Worm (Caenorhabditis elegans) whole organism, young adult: ENCODE data around the gene cht-2.

Experiments used
- B0019.2 ChIP-seq: fragments of 200-800 bp; sonication (Bioruptor generic); conservative IDR thresholded peaks from 2 replicates; pipeline ENCODE4 v1.3.6; 2022; ENCODE audit warnings: missing genetic modification reagents, missing genetic modification characterization, missing compliant biosample characterization
- D2030.7 ChIP-seq: fragments of 200-800 bp; sonication (Bioruptor generic); IDR thresholded peaks from 2 replicates; pipeline ENCODE4 v1.3.6; 2022; ENCODE audit warnings: missing genetic modification reagents, missing genetic modification characterization, missing compliant biosample characterization
- F10E7.11 ChIP-seq: sonication (generic microtip); optimal IDR thresholded peaks from 2 replicates; lab custom pipeline; 2017; ENCODE audit warnings: mild to moderate bottlenecking, missing genetic modification characterization, moderate library complexity, missing compliant biosample characterization
- F22D6.2 ChIP-seq: sonication (generic microtip); optimal IDR thresholded peaks from 2 replicates; lab custom pipeline; 2016; ENCODE audit warnings: mild to moderate bottlenecking, missing genetic modification characterization, missing compliant biosample characterization
- F57A8.1 ChIP-seq: fragments of 200-800 bp; sonication (Bioruptor generic); optimal IDR thresholded peaks from 2 replicates; lab custom pipeline; 2018; ENCODE audit warnings: mild to moderate bottlenecking, missing genetic modification characterization, moderate library complexity, missing compliant biosample characterization
- T26A5.8 ChIP-seq: sonication (generic microtip); optimal IDR thresholded peaks from 2 replicates; lab custom pipeline; 2016; ENCODE audit warnings: missing genetic modification characterization, missing compliant biosample characterization
- Y53G8AR.9 ChIP-seq: fragments of 200-800 bp; sonication (Bioruptor generic); conservative IDR thresholded peaks from 2 replicates; pipeline ENCODE4 v1.3.6; 2022; ENCODE audit warnings: missing genetic modification reagents, missing genetic modification characterization, missing compliant biosample characterization
- Y56A3A.18 ChIP-seq: fragments of 200-800 bp; sonication (Bioruptor generic); IDR thresholded peaks from 2 replicates; pipeline ENCODE4 v1.3.6; 2022; ENCODE audit warnings: missing genetic modification reagents, missing genetic modification characterization, missing compliant biosample characterization
- Y67H2A.10 ChIP-seq: fragments of 200-800 bp; sonication (Bioruptor generic); conservative IDR thresholded peaks from 2 replicates; pipeline ENCODE4 v1.3.6; 2022; ENCODE audit warnings: missing genetic modification reagents, missing genetic modification characterization, missing compliant biosample characterization
- Y95B8A.8 ChIP-seq: fragments of 200-800 bp; sonication (Bioruptor generic); IDR thresholded peaks from 2 replicates; pipeline ENCODE4 v1.3.6; 2022; ENCODE audit warnings: missing genetic modification reagents, missing genetic modification characterization, missing compliant biosample characterization
- ZK185.1 ChIP-seq: sonication (generic microtip); optimal IDR thresholded peaks from 2 replicates; lab custom pipeline; 2016; ENCODE audit warnings: mild to moderate bottlenecking, missing genetic modification characterization, missing compliant biosample characterization; ENCODE audit not compliant: poor library complexity, severe bottlenecking
- atf-7 ChIP-seq: sonication (generic microtip); optimal IDR thresholded peaks from 2 replicates; lab custom pipeline; 2017; ENCODE audit warnings: mild to moderate bottlenecking, missing genetic modification characterization, missing compliant biosample characterization
- cebp-2 ChIP-seq: fragments of 200-800 bp; sonication (Bioruptor generic); IDR thresholded peaks from 2 replicates; pipeline ENCODE4 v1.3.6; 2022; ENCODE audit warnings: missing genetic modification characterization, missing compliant biosample characterization
- ceh-100 ChIP-seq: fragments of 200-800 bp; sonication (Bioruptor generic); IDR thresholded peaks from 2 replicates; pipeline ENCODE4 v1.3.6; 2022; ENCODE audit warnings: missing genetic modification reagents, missing genetic modification characterization, missing compliant biosample characterization
- ceh-79 ChIP-seq: sonication (generic microtip); optimal IDR thresholded peaks from 2 replicates; lab custom pipeline; 2017; ENCODE audit warnings: mild to moderate bottlenecking, missing genetic modification characterization, missing compliant biosample characterization
- ceh-91 ChIP-seq: fragments of 200-800 bp; sonication (Bioruptor generic); IDR thresholded peaks from 2 replicates; pipeline ENCODE4 v1.3.6; 2022; ENCODE audit warnings: missing genetic modification reagents, missing genetic modification characterization, missing compliant biosample characterization
- chd-7 ChIP-seq: sonication (generic microtip); optimal IDR thresholded peaks from 2 replicates; lab custom pipeline; 2016; ENCODE audit warnings: mild to moderate bottlenecking, missing genetic modification characterization, moderate library complexity, missing compliant biosample characterization
- dpff-1 ChIP-seq: sonication (generic microtip); optimal IDR thresholded peaks from 2 replicates; lab custom pipeline; 2017; ENCODE audit warnings: mild to moderate bottlenecking, missing genetic modification characterization, missing compliant biosample characterization
- egl-18 ChIP-seq: fragments of 200-800 bp; sonication (Bioruptor generic); IDR thresholded peaks from 2 replicates; pipeline ENCODE4 v1.3.6; 2022; ENCODE audit warnings: missing genetic modification reagents, missing genetic modification characterization, missing compliant biosample characterization
- egrh-3 ChIP-seq: fragments of 200-800 bp; sonication (Bioruptor generic); IDR thresholded peaks from 2 replicates; pipeline ENCODE4 v1.3.6; 2022; ENCODE audit warnings: missing genetic modification reagents, missing genetic modification characterization, missing compliant biosample characterization
- ekl-4 ChIP-seq: fragments of 200-800 bp; sonication (Bioruptor generic); IDR thresholded peaks from 2 replicates; pipeline ENCODE4 v1.3.6; 2022; ENCODE audit warnings: missing genetic modification reagents, missing genetic modification characterization, missing compliant biosample characterization
- ets-4 ChIP-seq: fragments of 200-800 bp; sonication (Bioruptor generic); optimal IDR thresholded peaks from 2 replicates; lab custom pipeline; 2018; ENCODE audit warnings: mild to moderate bottlenecking, missing genetic modification characterization, missing compliant biosample characterization
- gei-17 ChIP-seq: fragments of 200-800 bp; sonication (Bioruptor generic); optimal IDR thresholded peaks from 2 replicates; lab custom pipeline; 2018; ENCODE audit warnings: mild to moderate bottlenecking, missing genetic modification characterization, missing compliant biosample characterization
- him-1 ChIP-seq: sonication (generic microtip); optimal IDR thresholded peaks from 2 replicates; lab custom pipeline; 2016; ENCODE audit warnings: missing genotype, missing genetic modification reagents, missing genetic modification characterization, missing compliant biosample characterization
- hlh-12 ChIP-seq: sonication (generic microtip); optimal IDR thresholded peaks from 2 replicates; lab custom pipeline; 2016; ENCODE audit warnings: missing genetic modification characterization, missing compliant biosample characterization
- hrde-1 ChIP-seq: sonication (generic microtip); optimal IDR thresholded peaks from 2 replicates; lab custom pipeline; 2016; ENCODE audit warnings: missing genetic modification characterization, mild to moderate bottlenecking, missing compliant biosample characterization, moderate library complexity, missing genotype, missing genetic modification reagents, borderline replicate concordance
- hsf-1 ChIP-seq: fragments of 200-800 bp; sonication (Bioruptor generic); IDR thresholded peaks from 2 replicates; pipeline ENCODE4 v1.3.6; 2022; ENCODE audit warnings: missing genetic modification reagents, missing genetic modification characterization, missing compliant biosample characterization
- let-526 ChIP-seq: fragments of 200-800 bp; sonication (Bioruptor generic); IDR thresholded peaks from 2 replicates; pipeline ENCODE4 v1.3.6; 2022; ENCODE audit warnings: missing genetic modification reagents, missing genetic modification characterization, missing compliant biosample characterization
- lin-35 ChIP-seq, 3 experiments: fragments of 150-350 bp in 2 of 3; sonication (generic microtip) in 1 of 3; optimal IDR thresholded peaks; 2 replicates each; lab custom pipeline; 2014 to 2018; ENCODE audit warnings: missing biosample characterization in 3 of 3, missing genetic modification characterization in 3 of 3, missing genetic modification reagents in 3 of 3
- lin-54 ChIP-seq: fragments of 200-800 bp; sonication (Bioruptor generic); optimal IDR thresholded peaks from 2 replicates; lab custom pipeline; 2018; ENCODE audit warnings: mild to moderate bottlenecking, missing genetic modification characterization, missing compliant biosample characterization
- madf-8 ChIP-seq: fragments of 200-800 bp; sonication (Bioruptor generic); conservative IDR thresholded peaks from 2 replicates; pipeline ENCODE4 v1.3.6; 2022; ENCODE audit warnings: missing genetic modification reagents, missing genetic modification characterization, missing compliant biosample characterization
- mel-28 ChIP-seq: sonication (generic microtip); optimal IDR thresholded peaks from 2 replicates; lab custom pipeline; 2016; ENCODE audit warnings: borderline replicate concordance, mild to moderate bottlenecking, missing genetic modification characterization, missing compliant biosample characterization
- mxl-1 ChIP-seq: sonication (generic microtip); optimal IDR thresholded peaks from 2 replicates; lab custom pipeline; 2016; ENCODE audit warnings: missing genetic modification characterization, missing compliant biosample characterization
- nhr-120 ChIP-seq: fragments of 200-800 bp; sonication (Bioruptor generic); IDR thresholded peaks from 2 replicates; pipeline ENCODE4 v1.3.6; 2022; ENCODE audit warnings: missing genetic modification characterization, missing compliant biosample characterization
- nhr-90 ChIP-seq: sonication (generic microtip); optimal IDR thresholded peaks from 2 replicates; lab custom pipeline; 2016; ENCODE audit warnings: missing genotype, mild to moderate bottlenecking, missing genetic modification characterization, missing compliant biosample characterization
- pbrm-1 ChIP-seq: fragments of 200-800 bp; sonication (Bioruptor generic); IDR thresholded peaks from 2 replicates; pipeline ENCODE4 v1.3.6; 2022; ENCODE audit warnings: missing genetic modification reagents, missing genetic modification characterization, missing compliant biosample characterization
- rcor-1 ChIP-seq: fragments of 200-800 bp; sonication (Bioruptor generic); IDR thresholded peaks from 2 replicates; pipeline ENCODE4 v1.3.6; 2022; ENCODE audit warnings: missing genetic modification reagents, missing genetic modification characterization, missing compliant biosample characterization
- rec-8 ChIP-seq, 2 experiments: sonication (generic microtip); optimal IDR thresholded peaks; 2 replicates each; lab custom pipeline; 2016; ENCODE audit warnings: mild to moderate bottlenecking in 2 of 2, missing genetic modification characterization in 2 of 2, missing genetic modification reagents in 2 of 2, missing genotype in 2 of 2, missing biosample characterization in 1 of 2, missing compliant biosample characterization in 1 of 2, moderate library complexity in 1 of 2
- rpc-1 ChIP-seq, 2 experiments: fragments of 150-350 bp in 1 of 2; sonication (generic microtip) in 1 of 2; optimal IDR thresholded peaks; 2 replicates each; lab custom pipeline; 2014 to 2018; ENCODE audit warnings: missing biosample characterization in 1 of 2, missing genetic modification characterization in 1 of 2, missing genetic modification reagents in 1 of 2, missing genotype in 1 of 2
- sdz-38 ChIP-seq: sonication (generic microtip); optimal IDR thresholded peaks from 2 replicates; lab custom pipeline; 2016; ENCODE audit warnings: missing genotype, missing genetic modification characterization, missing compliant biosample characterization
- snpc-1.3 ChIP-seq: sonication (generic microtip); optimal IDR thresholded peaks from 2 replicates; lab custom pipeline; 2017; ENCODE audit warnings: missing genetic modification characterization, mild to moderate bottlenecking, missing compliant biosample characterization, antibody characterized with exemption, moderate library complexity, missing genotype, missing genetic modification reagents; ENCODE audit not compliant: insufficient read depth
- tbx-9 ChIP-seq: sonication (generic microtip); optimal IDR thresholded peaks from 2 replicates; lab custom pipeline; 2016; ENCODE audit warnings: borderline replicate concordance, missing genetic modification characterization, inconsistent platforms, missing compliant biosample characterization
- tlf-1 ChIP-seq: fragments of 200-800 bp; sonication (Bioruptor generic); optimal IDR thresholded peaks from 2 replicates; lab custom pipeline; 2018; ENCODE audit warnings: mild to moderate bottlenecking, missing genetic modification characterization, missing compliant biosample characterization
- ztf-25 ChIP-seq: fragments of 200-800 bp; sonication (Bioruptor generic); IDR thresholded peaks from 2 replicates; pipeline ENCODE4 v1.3.6; 2022; ENCODE audit warnings: missing genetic modification reagents, missing genetic modification characterization, missing compliant biosample characterization
- ztf-26 ChIP-seq: sonication (generic microtip); optimal IDR thresholded peaks from 2 replicates; lab custom pipeline; 2017; ENCODE audit warnings: missing genetic modification characterization, missing compliant biosample characterization
- ztf-6 ChIP-seq: fragments of 200-800 bp; sonication (Bioruptor generic); IDR thresholded peaks from 2 replicates; pipeline ENCODE4 v1.3.6; 2022; ENCODE audit warnings: missing genetic modification reagents, missing genetic modification characterization, missing compliant biosample characterization

cht-2 gene

DNA sequence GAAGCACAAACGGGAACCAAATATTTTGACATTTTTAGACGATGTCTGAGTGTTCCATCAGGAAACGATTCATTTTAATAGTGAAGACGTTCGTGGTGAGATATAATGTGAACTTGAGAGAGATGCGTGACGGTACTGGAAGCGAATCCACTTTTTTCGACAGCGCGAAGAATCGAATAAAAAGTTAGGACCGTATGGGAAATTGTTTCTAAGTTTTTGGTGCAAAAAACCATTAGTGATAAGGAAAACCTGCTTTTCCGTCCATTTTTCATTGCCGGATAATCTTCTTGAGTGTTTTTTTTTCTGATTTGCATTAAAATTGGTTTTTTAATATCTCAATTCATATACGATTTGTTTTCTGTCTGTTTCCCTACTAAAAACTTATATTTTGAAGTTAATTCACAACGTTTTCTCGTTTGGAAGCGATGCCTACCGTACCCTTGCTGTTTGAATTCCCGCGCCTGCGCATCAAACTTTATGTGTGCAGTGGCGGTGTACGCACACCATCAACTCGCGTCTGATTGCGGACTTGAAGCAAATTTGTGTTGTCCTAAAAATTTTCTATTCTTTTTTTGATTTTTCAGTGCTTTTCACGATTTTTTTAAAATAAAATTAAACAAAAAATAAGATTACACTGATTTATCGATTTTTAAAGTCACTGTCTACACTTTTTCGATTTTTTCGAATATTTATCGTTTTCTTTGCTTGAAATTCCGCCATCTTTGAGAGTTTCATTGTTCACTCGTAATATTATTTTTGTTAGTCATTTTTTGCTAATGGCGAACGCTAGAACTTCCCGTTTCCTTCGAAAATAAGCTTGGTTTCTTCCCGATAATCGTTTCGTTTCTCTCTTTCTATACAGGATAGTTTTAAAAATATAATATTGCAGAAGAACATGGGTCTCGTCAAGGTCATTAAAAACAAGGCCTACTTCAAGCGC lies 48.6 kb downstream of the cht-2 start, which contains the start of the genes col-38 and rpl-5 (continued):
- TF ChIP-seq tlf-1 (GFP tag; lab: Kevin White, UChicago) (peak; percentile 64), egrh-3 (GFP tag; lab: Robert Waterston, UW) (no peak), mxl-1 (tag; lab: Kevin White, UChicago) (no peak), nhr-90 (peak; percentile 31), lin-54 (GFP tag; lab: Kevin White, UChicago) (peak; percentile 98), rpc-1 (optimal IDR thresholded peaks at IDR 0.05; lab: Kevin White, UChicago) (no peak), rpc-1 (tag; optimal IDR thresholded peaks at IDR 0.05; lab: Kevin White, UChicago) (no peak), madf-8 (GFP tag; lab: Robert Waterston, UW) (peak; percentile 65), ceh-79 (tag; lab: Kevin White, UChicago) (no peak), B0019.2 (0 out of 2 replicates have a peak, but pooled peaks have one; percentile 27), egl-18 (GFP tag; lab: Robert Waterston, UW) (no peak), cebp-2 (GFP tag; lab: Robert Waterston, UW) (no peak), ets-4 (GFP tag; lab: Kevin White, UChicago) (no peak), ztf-6 (GFP tag; lab: Robert Waterston, UW) (no peak), hlh-12 (tag; lab: Kevin White, UChicago) (no peak), pbrm-1 (GFP tag; lab: Robert Waterston, UW) (peak; percentile 83), hsf-1 (peak; percentile 36; the same call in 1 of the 2 replicates), ceh-100 (GFP tag; lab: Robert Waterston, UW) (peak; percentile 48; the same call in 1 of the 2 replicates), Y56A3A.18 (GFP tag; lab: Robert Waterston, UW) (no peak), F10E7.11 (tag; lab: Kevin White, UChicago) (no peak), nhr-120 (GFP tag; lab: Robert Waterston, UW) (no peak), ZK185.1 (tag; lab: Kevin White, UChicago) (peak; percentile 58), Y95B8A.8 (GFP tag; lab: Robert Waterston, UW) (0 out of 2 replicates have a peak, but pooled peaks have one; percentile 64), tbx-9 (tag; lab: Kevin White, UChicago) (no peak), ekl-4 (peak; percentile 81), snpc-1.3 (tag; lab: Kevin White, UChicago) (peak; percentile 91), hrde-1 (tag; lab: Kevin White, UChicago) (no peak), ztf-25 (no peak), sdz-38 (tag; lab: Kevin White, UChicago) (no peak), him-1 (peak; percentile 25), atf-7 (tag; lab: Kevin White, UChicago) (no peak), D2030.7 (peak; percentile 71), gei-17 (GFP tag; lab: Kevin White, UChicago) (no peak), Y67H2A.10 (GFP tag; lab: Robert Waterston, UW) (no peak), dpff-1 (no peak)
- TF ChIP-seq, all 124 proteins: peak for 51

DNA sequence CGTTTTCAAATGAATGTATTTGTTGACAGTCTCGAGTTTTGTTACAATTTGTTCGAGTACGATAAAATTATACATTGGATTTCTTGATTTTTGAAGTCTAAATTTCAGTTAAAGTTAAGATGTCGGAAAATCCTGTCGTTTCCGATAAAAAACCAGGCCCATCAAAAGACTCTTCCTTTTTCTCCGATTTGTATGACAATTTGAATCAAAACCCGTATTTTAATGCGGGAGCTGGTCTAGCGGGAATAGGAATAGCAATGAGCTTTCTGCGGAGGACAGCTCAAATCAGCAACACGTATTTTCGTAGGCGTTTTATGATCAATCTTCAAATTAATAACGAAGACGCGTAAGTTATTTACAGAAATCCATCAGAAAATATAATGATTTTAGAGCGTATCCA lies 50.3 kb downstream of the cht-2 start, which contains the start of gene bcs-1:
bcs-1 (plus strand) TSS at position 109 of the 400 bp plus-strand sequence.
- TF ChIP-seq chd-7 (tag; lab: Kevin White, UChicago), result no peak
- peak; percentile 61; the same call in 1 of the 2 replicates for TF ChIP-seq Y53G8AR.9 (GFP tag; lab: Robert Waterston, UW)
- TF ChIP-seq T26A5.8 (tag; lab: Kevin White, UChicago), result no peak
- TF ChIP-seq lin-35 (GFP tag; optimal IDR thresholded peaks at IDR 0.05; lab: Kevin White, UChicago), result no peak
- TF ChIP-seq madf-8 (GFP tag; lab: Robert Waterston, UW), result no peak
- no peak for TF ChIP-seq rec-8 (tag; optimal IDR thresholded peaks at IDR 0.05; lab: Kevin White, UChicago)
- 0 out of 2 replicates have a peak, but pooled peaks have one; percentile 10 for TF ChIP-seq ceh-91
- TF ChIP-seq let-526 (GFP tag; lab: Robert Waterston, UW), result no peak
- TF ChIP-seq F57A8.1 (GFP tag; lab: Kevin White, UChicago), result no peak
- TF ChIP-seq ekl-4, result 0 out of 2 replicates have a peak, but pooled peaks have one; percentile 20
- TF ChIP-seq mel-28 (tag; lab: Kevin White, UChicago), result no peak
- no peak for TF ChIP-seq F22D6.2
- TF ChIP-seq rcor-1 (GFP tag; lab: Robert Waterston, UW), result no peak
- no peak for TF ChIP-seq ztf-26 (tag; lab: Kevin White, UChicago)
